Worm (Caenorhabditis elegans) whole organism, young adult: Measurements from ENCODE around the gene K09C4.4.

Experiments used
- B0336.3 ChIP-seq: fragments of 200-800 bp; sonication (Bioruptor generic); IDR thresholded peaks from 2 replicates; pipeline ENCODE4 v1.3.6; 2022; ENCODE audit warnings: missing genetic modification characterization, missing compliant biosample characterization
- Y56A3A.18 ChIP-seq: fragments of 200-800 bp; sonication (Bioruptor generic); IDR thresholded peaks from 2 replicates; pipeline ENCODE4 v1.3.6; 2022; ENCODE audit warnings: missing genetic modification reagents, missing genetic modification characterization, missing compliant biosample characterization
- akir-1 ChIP-seq: fragments of 200-800 bp; sonication (Bioruptor generic); optimal IDR thresholded peaks from 2 replicates; lab custom pipeline; 2018; ENCODE audit warnings: mild to moderate bottlenecking, missing genetic modification characterization, moderate library complexity, missing compliant biosample characterization
- dpl-1 ChIP-seq: fragments of 150-350 bp; optimal IDR thresholded peaks from 2 replicates; lab custom pipeline; 2014; ENCODE audit warnings: missing biosample characterization, missing genetic modification reagents, missing genetic modification characterization
- hsf-1 ChIP-seq: fragments of 200-800 bp; sonication (Bioruptor generic); IDR thresholded peaks from 2 replicates; pipeline ENCODE4 v1.3.6; 2022; ENCODE audit warnings: missing genetic modification reagents, missing genetic modification characterization, missing compliant biosample characterization
- lin-26 ChIP-seq: fragments of 200-800 bp; sonication (Bioruptor generic); IDR thresholded peaks from 2 replicates; pipeline ENCODE4 v1.3.6; 2022; ENCODE audit warnings: missing genetic modification reagents, missing genetic modification characterization, missing compliant biosample characterization
- pha-4 ChIP-seq: fragments of 150-350 bp; sonication (generic microtip); optimal IDR thresholded peaks from 2 replicates; lab custom pipeline; 2014; ENCODE audit warnings: missing biosample characterization, missing genetic modification reagents, missing genetic modification characterization
- rcor-1 ChIP-seq: fragments of 200-800 bp; sonication (Bioruptor generic); IDR thresholded peaks from 2 replicates; pipeline ENCODE4 v1.3.6; 2022; ENCODE audit warnings: missing genetic modification reagents, missing genetic modification characterization, missing compliant biosample characterization
- snpc-1.1 ChIP-seq: sonication (generic microtip); optimal IDR thresholded peaks from 2 replicates; lab custom pipeline; 2017; ENCODE audit warnings: missing genetic modification characterization, mild to moderate bottlenecking, missing compliant biosample characterization, antibody characterized with exemption, moderate library complexity, missing genotype, missing genetic modification reagents; ENCODE audit not compliant: insufficient read depth
- snpc-4 ChIP-seq, 5 experiments: fragments of 150-350 bp in 1 of 5; sonication (generic microtip) in 4 of 5; optimal IDR thresholded peaks; 2 replicates each; lab custom pipeline; 2014 to 2018; ENCODE audit warnings: missing genetic modification characterization in 5 of 5, missing biosample characterization in 3 of 5, antibody characterized with exemption in 2 of 5, mild to moderate bottlenecking in 2 of 5, missing compliant biosample characterization in 2 of 5, missing genotype in 2 of 5, moderate library complexity in 2 of 5, missing genetic modification reagents in 1 of 5

DNA sequence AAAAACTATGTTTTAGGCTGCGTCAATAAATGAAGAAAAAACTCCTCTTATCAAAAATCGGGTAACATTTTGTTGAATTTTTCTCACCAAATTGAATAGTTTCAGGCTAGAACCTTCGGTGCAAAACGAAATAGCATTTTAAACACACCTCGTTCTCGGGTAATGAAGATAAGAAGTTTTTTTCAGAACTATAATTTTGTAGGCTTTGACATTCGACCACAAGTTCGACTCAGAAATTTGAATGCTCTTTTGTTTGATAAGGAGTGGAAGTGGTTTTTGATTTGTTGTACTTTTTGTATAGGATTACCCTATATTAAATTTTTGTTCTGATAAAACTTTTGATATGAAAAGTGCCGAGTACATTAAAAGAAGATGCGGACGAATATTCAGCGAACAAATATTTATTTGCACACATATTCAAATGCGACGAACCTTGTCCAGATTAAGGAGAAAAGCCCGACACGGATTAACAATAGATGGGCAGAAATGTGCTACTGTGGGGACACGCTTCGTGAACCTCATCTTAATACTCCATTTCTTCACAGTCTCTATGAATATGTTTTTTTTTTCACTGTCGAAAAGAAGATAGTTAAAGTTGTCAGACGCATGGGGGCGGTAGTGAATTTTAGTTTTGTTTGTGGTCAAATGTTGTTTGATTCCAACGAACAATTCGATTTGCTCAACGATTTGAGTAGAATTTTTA is 17.5 kb downstream of the K09C4.4 start:
- TF ChIP-seq Y56A3A.18 (GFP tag; lab: Robert Waterston, UW) (no peak), B0336.3 (no peak), snpc-4 (GFP tag; optimal IDR thresholded peaks at IDR 0.05; lab: Kevin White, UChicago) (no peak), snpc-4 (tag; optimal IDR thresholded peaks at IDR 0.05; lab: Kevin White, UChicago) (no peak), lin-26 (GFP tag; lab: Robert Waterston, UW) (no peak), snpc-1.1 (no peak), rcor-1 (GFP tag; lab: Robert Waterston, UW) (no peak), dpl-1 (no peak), pha-4 (no peak), akir-1 (no peak), hsf-1 (no peak)
